Worm (Caenorhabditis elegans) whole organism, L1 larva: Measurements from ENCODE around the gene C03G5.14.

Experiments used
- C04F5.9 ChIP-seq: sonication (generic microtip); optimal IDR thresholded peaks from 2 replicates; lab custom pipeline; 2016; ENCODE audit warnings: missing genetic modification characterization, missing compliant biosample characterization
- C34B4.2 ChIP-seq: sonication (generic microtip); optimal IDR thresholded peaks from 2 replicates; lab custom pipeline; 2017; ENCODE audit warnings: mild to moderate bottlenecking, missing genetic modification characterization, missing compliant biosample characterization
- F16B12.6 ChIP-seq: fragments of 150-350 bp; optimal IDR thresholded peaks from 2 replicates; lab custom pipeline; 2014; ENCODE audit warnings: missing biosample characterization, missing genetic modification characterization
- alr-1 ChIP-seq: fragments of 200-800 bp; sonication (Bioruptor generic); optimal IDR thresholded peaks from 2 replicates; lab custom pipeline; 2018; ENCODE audit warnings: borderline replicate concordance, mild to moderate bottlenecking, missing genetic modification characterization, missing compliant biosample characterization
- ama-1 ChIP-seq: fragments of 150-350 bp; optimal IDR thresholded peaks from 2 replicates; lab custom pipeline; 2014
- ceh-63 ChIP-seq: fragments of 200-800 bp; sonication (Bioruptor generic); optimal IDR thresholded peaks from 2 replicates; lab custom pipeline; 2018; ENCODE audit warnings: mild to moderate bottlenecking, missing genetic modification characterization, missing compliant biosample characterization
- ceh-82 ChIP-seq, 3 experiments: fragments of 150-350 bp in 1 of 3; sonication (generic microtip) in 2 of 3; optimal IDR thresholded peaks; 2 replicates each; lab custom pipeline; 2014 to 2017; ENCODE audit warnings: missing biosample characterization in 3 of 3, missing genetic modification characterization in 3 of 3
- ces-1 ChIP-seq: fragments of 150-350 bp; optimal IDR thresholded peaks from 2 replicates; lab custom pipeline; 2014; ENCODE audit warnings: missing biosample characterization, missing genetic modification reagents, missing genetic modification characterization
- dpl-1 ChIP-seq, 3 experiments: fragments of 150-350 bp in 2 of 3; sonication (generic microtip) in 1 of 3; optimal IDR thresholded peaks; 2 replicates each; lab custom pipeline; 2014 to 2017; ENCODE audit warnings: missing biosample characterization in 3 of 3, missing genetic modification characterization in 3 of 3, missing genetic modification reagents in 3 of 3
- dsc-1 ChIP-seq: sonication (generic microtip); optimal IDR thresholded peaks from 2 replicates; lab custom pipeline; 2016; ENCODE audit warnings: mild to moderate bottlenecking, missing genetic modification characterization, missing compliant biosample characterization
- efl-3 ChIP-seq: fragments of 200-800 bp; sonication (Bioruptor generic); optimal IDR thresholded peaks from 2 replicates; lab custom pipeline; 2018; ENCODE audit warnings: mild to moderate bottlenecking, missing genetic modification characterization, missing compliant biosample characterization
- egl-13 ChIP-seq: sonication (generic microtip); optimal IDR thresholded peaks from 2 replicates; lab custom pipeline; 2016; ENCODE audit warnings: missing genotype, missing genetic modification reagents, missing genetic modification characterization, missing compliant biosample characterization
- egl-27 ChIP-seq, 2 experiments: fragments of 150-350 bp in 1 of 2; sonication (generic microtip); optimal IDR thresholded peaks; 3 replicates each; lab custom pipeline; 2017 to 2018; ENCODE audit warnings: missing biosample characterization in 2 of 2, missing genetic modification characterization in 2 of 2, missing genetic modification reagents in 2 of 2
- elt-2 ChIP-seq: sonication (generic microtip); optimal IDR thresholded peaks from 2 replicates; lab custom pipeline; 2016; ENCODE audit warnings: missing genetic modification characterization, mild to moderate bottlenecking, inconsistent platforms, missing compliant biosample characterization, missing genetic modification reagents
- elt-3 ChIP-seq, 6 experiments: fragments of 150-350 bp in 1 of 6; sonication (generic microtip); optimal IDR thresholded peaks; 2 replicates each; lab custom pipeline; 2017 to 2018; ENCODE audit warnings: missing biosample characterization in 6 of 6, missing genetic modification characterization in 6 of 6, inconsistent platforms in 1 of 6
- ets-5 ChIP-seq: fragments of 200-800 bp; sonication (Bioruptor generic); IDR thresholded peaks from 2 replicates; pipeline ENCODE4 v1.3.6; 2022; ENCODE audit warnings: missing genetic modification characterization, missing compliant biosample characterization
- fkh-4 ChIP-seq: sonication (generic microtip); optimal IDR thresholded peaks from 2 replicates; lab custom pipeline; 2016; ENCODE audit warnings: missing compliant biosample characterization, missing genetic modification characterization, borderline replicate concordance
- fkh-8 ChIP-seq: sonication (generic microtip); optimal IDR thresholded peaks from 2 replicates; lab custom pipeline; 2016; ENCODE audit warnings: mild to moderate bottlenecking, missing genetic modification characterization, missing compliant biosample characterization
- fos-1 ChIP-seq: fragments of 150-350 bp; optimal IDR thresholded peaks from 2 replicates; lab custom pipeline; 2014; ENCODE audit warnings: missing biosample characterization, missing genetic modification characterization
- grh-1 ChIP-seq: fragments of 200-800 bp; sonication (Bioruptor generic); IDR thresholded peaks from 2 replicates; pipeline ENCODE4 v1.3.6; 2022; ENCODE audit warnings: missing genetic modification reagents, missing genetic modification characterization, missing compliant biosample characterization
- hlh-4 ChIP-seq: sonication (generic microtip); optimal IDR thresholded peaks from 2 replicates; lab custom pipeline; 2016; ENCODE audit warnings: mild to moderate bottlenecking, missing genetic modification characterization, missing compliant biosample characterization
- irx-1 ChIP-seq: sonication (generic microtip); optimal IDR thresholded peaks from 2 replicates; lab custom pipeline; 2016; ENCODE audit warnings: missing genetic modification characterization, missing compliant biosample characterization
- jun-1 ChIP-seq: fragments of 150-350 bp; optimal IDR thresholded peaks from 2 replicates; lab custom pipeline; 2014; ENCODE audit warnings: missing biosample characterization, missing genetic modification reagents, missing genetic modification characterization
- lin-13 ChIP-seq: fragments of 150-350 bp; optimal IDR thresholded peaks from 2 replicates; lab custom pipeline; 2014; ENCODE audit warnings: missing biosample characterization, missing genetic modification reagents, missing genetic modification characterization
- lin-15B ChIP-seq: fragments of 150-350 bp; sonication (generic microtip); optimal IDR thresholded peaks from 3 replicates; lab custom pipeline; 2014; ENCODE audit warnings: missing biosample characterization, missing genetic modification characterization
- lin-35 ChIP-seq, 2 experiments: fragments of 150-350 bp; optimal IDR thresholded peaks; 2 replicates each; lab custom pipeline; 2014; ENCODE audit warnings: missing biosample characterization in 2 of 2, missing genetic modification characterization in 2 of 2, missing genetic modification reagents in 2 of 2
- lin-39 ChIP-seq: fragments of 150-350 bp; optimal IDR thresholded peaks from 2 replicates; lab custom pipeline; 2014; ENCODE audit warnings: missing biosample characterization, missing genetic modification reagents, missing genetic modification characterization
- lir-3 ChIP-seq: sonication (generic microtip); optimal IDR thresholded peaks from 2 replicates; lab custom pipeline; 2016; ENCODE audit warnings: mild to moderate bottlenecking, missing genetic modification characterization, moderate library complexity, missing compliant biosample characterization; ENCODE audit not compliant: poor library complexity
- lsy-2 ChIP-seq, 2 experiments: fragments of 150-350 bp; optimal IDR thresholded peaks; 2 replicates each; lab custom pipeline; 2014; ENCODE audit warnings: missing biosample characterization in 2 of 2, missing genetic modification characterization in 2 of 2
- mdl-1 ChIP-seq, 2 experiments: fragments of 150-350 bp; optimal IDR thresholded peaks; 2 replicates each; lab custom pipeline; 2014 to 2017; ENCODE audit warnings: missing biosample characterization in 2 of 2, missing genetic modification characterization in 2 of 2, inconsistent platforms in 1 of 2
- mef-2 ChIP-seq: fragments of 150-350 bp; optimal IDR thresholded peaks from 2 replicates; lab custom pipeline; 2014; ENCODE audit warnings: missing biosample characterization, missing genetic modification characterization
- nhr-19 ChIP-seq: fragments of 200-800 bp; sonication (Bioruptor generic); conservative IDR thresholded peaks from 2 replicates; pipeline ENCODE4 v1.3.6; 2022; ENCODE audit warnings: missing genetic modification characterization, missing compliant biosample characterization
- nhr-20 ChIP-seq: sonication (generic microtip); optimal IDR thresholded peaks from 2 replicates; lab custom pipeline; 2016; ENCODE audit warnings: mild to moderate bottlenecking, missing genetic modification characterization, missing compliant biosample characterization
- nhr-28 ChIP-seq: fragments of 150-350 bp; optimal IDR thresholded peaks from 2 replicates; lab custom pipeline; 2014; ENCODE audit warnings: missing biosample characterization, missing genetic modification characterization
- nhr-47 ChIP-seq: sonication (generic microtip); optimal IDR thresholded peaks from 2 replicates; lab custom pipeline; 2016; ENCODE audit warnings: mild to moderate bottlenecking, missing genetic modification characterization, moderate library complexity, missing compliant biosample characterization
- nhr-71 ChIP-seq: sonication (generic microtip); optimal IDR thresholded peaks from 2 replicates; lab custom pipeline; 2016; ENCODE audit warnings: mild to moderate bottlenecking, missing genetic modification characterization, moderate library complexity, missing compliant biosample characterization
- nhr-77 ChIP-seq: fragments of 150-350 bp; optimal IDR thresholded peaks from 2 replicates; lab custom pipeline; 2014; ENCODE audit warnings: missing biosample characterization, missing genetic modification characterization
- nhr-84 ChIP-seq: sonication (generic microtip); optimal IDR thresholded peaks from 2 replicates; lab custom pipeline; 2017; ENCODE audit warnings: missing biosample characterization, missing genetic modification characterization
- nhr-90 ChIP-seq: sonication (generic microtip); optimal IDR thresholded peaks from 2 replicates; lab custom pipeline; 2016; ENCODE audit warnings: mild to moderate bottlenecking, missing genetic modification characterization, missing compliant biosample characterization; ENCODE audit not compliant: poor library complexity
- pax-3 ChIP-seq: fragments of 200-800 bp; sonication (Bioruptor generic); optimal IDR thresholded peaks from 2 replicates; lab custom pipeline; 2018; ENCODE audit warnings: mild to moderate bottlenecking, missing genetic modification characterization, moderate library complexity, missing compliant biosample characterization
- pqm-1 ChIP-seq: sonication (generic microtip); optimal IDR thresholded peaks from 3 replicates; lab custom pipeline; 2017; ENCODE audit warnings: missing biosample characterization, missing genetic modification characterization
- sox-4 ChIP-seq: sonication (generic microtip); optimal IDR thresholded peaks from 2 replicates; lab custom pipeline; 2016; ENCODE audit warnings: missing genetic modification characterization, missing compliant biosample characterization
- sptf-1 ChIP-seq: fragments of 150-350 bp; optimal IDR thresholded peaks from 2 replicates; lab custom pipeline; 2014; ENCODE audit warnings: missing biosample characterization, missing genetic modification characterization
- sup-37 ChIP-seq: fragments of 200-800 bp; sonication (Bioruptor generic); optimal IDR thresholded peaks from 2 replicates; lab custom pipeline; 2018; ENCODE audit warnings: mild to moderate bottlenecking, missing genetic modification characterization, missing compliant biosample characterization
- swsn-7 ChIP-seq: sonication (generic microtip); optimal IDR thresholded peaks from 2 replicates; lab custom pipeline; 2016; ENCODE audit warnings: missing genetic modification characterization, missing compliant biosample characterization
- tbx-2 ChIP-seq: sonication (generic microtip); optimal IDR thresholded peaks from 2 replicates; lab custom pipeline; 2016; ENCODE audit warnings: missing genetic modification characterization, missing compliant biosample characterization
- tlp-1 ChIP-seq: fragments of 150-350 bp; optimal IDR thresholded peaks from 2 replicates; lab custom pipeline; 2014; ENCODE audit warnings: missing biosample characterization, missing genetic modification characterization
- unc-130 ChIP-seq: fragments of 150-350 bp; optimal IDR thresholded peaks from 2 replicates; lab custom pipeline; 2017; ENCODE audit warnings: missing biosample characterization, missing genetic modification characterization, inconsistent platforms
- unc-62 ChIP-seq: fragments of 150-350 bp; optimal IDR thresholded peaks from 2 replicates; lab custom pipeline; 2014; ENCODE audit warnings: missing biosample characterization, missing genetic modification reagents, missing genetic modification characterization
- unc-86 ChIP-seq: sonication (generic microtip); optimal IDR thresholded peaks from 2 replicates; lab custom pipeline; 2016; ENCODE audit warnings: missing genetic modification characterization, missing compliant biosample characterization
- unc-98 ChIP-seq: fragments of 200-800 bp; sonication (Bioruptor generic); IDR thresholded peaks from 2 replicates; pipeline ENCODE4 v1.3.6; 2022; ENCODE audit warnings: missing genetic modification characterization, missing compliant biosample characterization
- zag-1 ChIP-seq: fragments of 150-350 bp; optimal IDR thresholded peaks from 2 replicates; lab custom pipeline; 2014; ENCODE audit warnings: missing biosample characterization, missing genetic modification characterization

Gene C03G5.14

ce11 chrX:8545971-8546442 is 24.3 kb downstream of the C03G5.14 start, which contains the start of gene sdha-1 (continued):
- TF ChIP-seq egl-13 (peak; percentile 74), C04F5.9 (tag; lab: Kevin White, UChicago) (peak; percentile 8), lin-13 (GFP tag; lab: Kevin White, UChicago) (peak; percentile 70), fos-1 (tag; lab: Kevin White, UChicago) (peak; percentile 65), lin-39 (peak; percentile 63), dsc-1 (tag; lab: Kevin White, UChicago) (peak; percentile 76), nhr-90 (tag; lab: Kevin White, UChicago) (peak; percentile 90), ces-1 (GFP tag; lab: Kevin White, UChicago) (no peak), egl-27 (tag; optimal IDR thresholded peaks at IDR 0.05; lab: Kevin White, UChicago) (no peak), ceh-63 (GFP tag; lab: Kevin White, UChicago) (no peak), unc-130 (peak; percentile 83), unc-98 (no peak), alr-1 (tag; lab: Kevin White, UChicago) (no peak), mdl-1 (tag; optimal IDR thresholded peaks at IDR 0.05; lab: Kevin White, UChicago) (peak in 1 of 2 experiments; percentile 94), nhr-47 (tag; lab: Kevin White, UChicago) (peak; percentile 88), zag-1 (tag; lab: Kevin White, UChicago) (no peak), nhr-28 (no peak), nhr-84 (no peak), sup-37 (no peak), dpl-1 (GFP tag; optimal IDR thresholded peaks at IDR 0.05; lab: Kevin White, UChicago) (peak; percentile 66 to 82 (median 79)), efl-3 (GFP tag; lab: Kevin White, UChicago) (no peak), nhr-77 (tag; lab: Kevin White, UChicago) (peak; percentile 64), unc-62 (GFP tag; lab: Kevin White, UChicago) (no peak), mef-2 (tag; lab: Kevin White, UChicago) (peak; percentile 65), ceh-82 (tag; optimal IDR thresholded peaks at IDR 0.05; lab: Kevin White, UChicago) (peak; percentile 81 to 87 (median 86)), F16B12.6 (tag; lab: Kevin White, UChicago) (peak; percentile 41), lin-35 (GFP tag; optimal IDR thresholded peaks at IDR 0.05; lab: Kevin White, UChicago) (peak; percentile 77 to 91), sptf-1 (tag; lab: Kevin White, UChicago) (no peak), swsn-7 (tag; lab: Kevin White, UChicago) (peak; percentile 93), irx-1 (tag; lab: Kevin White, UChicago) (peak; percentile 71), nhr-71 (tag; lab: Kevin White, UChicago) (peak; percentile 94), jun-1 (tag; lab: Kevin White, UChicago) (peak; percentile 84), ama-1 (lab: Kevin White, UChicago) (no peak), C34B4.2 (tag; lab: Kevin White, UChicago) (no peak), nhr-19 (GFP tag; lab: Robert Waterston, UW) (peak; percentile 98), lir-3 (tag; lab: Kevin White, UChicago) (peak; percentile 62), unc-86 (peak; percentile 82), pqm-1 (tag; lab: Kevin White, UChicago) (no peak), lin-15B (peak; percentile 70), lsy-2 (tag; optimal IDR thresholded peaks at IDR 0.05; lab: Kevin White, UChicago) (peak; percentile 86 to 88), grh-1 (GFP tag; lab: Robert Waterston, UW) (peak; percentile 63), tbx-2 (peak; percentile 89), elt-2 (tag; lab: Kevin White, UChicago) (peak; percentile 86), tlp-1 (no peak), elt-3 (tag; optimal IDR thresholded peaks at IDR 0.05; lab: Kevin White, UChicago) (peak in 3 of 6 experiments; percentile 42 to 87 (median 63)), pax-3 (tag; lab: Kevin White, UChicago) (peak; percentile 61), sox-4 (tag; lab: Kevin White, UChicago) (no peak), ets-5 (GFP tag; lab: Robert Waterston, UW) (no peak), fkh-8 (tag; lab: Kevin White, UChicago) (peak; percentile 87), hlh-4 (tag; lab: Kevin White, UChicago) (no peak), nhr-20 (tag; lab: Kevin White, UChicago) (peak; percentile 94), fkh-4 (tag; lab: Kevin White, UChicago) (no peak)
